Worm (Caenorhabditis elegans): ENCODE results near the gene C07G2.5.

C07G2.5 gene

ce11 chrIII:4487271-4487670, 11.6 kb downstream of the C07G2.5 start:
- TF ChIP-seq madf-2 (tag; optimal IDR thresholded peaks at IDR 0.05) = no peak
- no peak for TF ChIP-seq ceh-18 (tag; optimal IDR thresholded peaks at IDR 0.05)
- no peak for TF ChIP-seq pha-2 (tag; optimal IDR thresholded peaks at IDR 0.05)
- TF ChIP-seq ets-4 (tag; optimal IDR thresholded peaks at IDR 0.05) = no peak
- no peak for TF ChIP-seq hlh-8 (tag; optimal IDR thresholded peaks at IDR 0.05)
- no peak for TF ChIP-seq K09A11.1 (tag; optimal IDR thresholded peaks at IDR 0.05; ENCODE audit: insufficient read depth)
- no peak for TF ChIP-seq tbx-7 (tag; optimal IDR thresholded peaks at IDR 0.05)
- TF ChIP-seq T23F11.4 (GFP tag; optimal IDR thresholded peaks at IDR 0.05) = no peak
- TF ChIP-seq hlh-6 (tag; optimal IDR thresholded peaks at IDR 0.05) = no peak
- no peak for TF ChIP-seq rnt-1 (tag; optimal IDR thresholded peaks at IDR 0.05)
- no peak for TF ChIP-seq Y22D7AL.16 (tag; optimal IDR thresholded peaks at IDR 0.05)

DNA sequence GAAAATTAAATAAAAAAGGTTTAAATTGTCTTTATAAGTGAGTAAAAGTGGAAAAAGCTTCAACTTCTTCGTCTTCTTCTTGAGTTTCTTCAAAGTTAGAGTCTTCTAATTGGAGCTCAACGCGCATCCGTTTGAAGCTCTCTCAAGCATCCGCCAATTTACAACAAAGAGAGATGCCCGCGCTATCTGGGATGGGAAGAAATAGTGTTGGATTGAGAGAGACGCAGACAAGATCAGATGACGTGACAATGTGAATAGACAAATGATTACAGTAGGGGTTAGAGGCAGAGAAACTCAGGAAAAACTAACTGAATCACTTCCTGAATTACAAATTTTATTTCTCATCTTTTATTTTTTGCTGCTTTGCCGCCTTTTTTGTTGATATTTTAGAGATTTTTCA, 15.9 kb downstream of the C07G2.5 start:
- no peak for TF ChIP-seq ceh-30 (tag; optimal IDR thresholded peaks at IDR 0.05)

DNA sequence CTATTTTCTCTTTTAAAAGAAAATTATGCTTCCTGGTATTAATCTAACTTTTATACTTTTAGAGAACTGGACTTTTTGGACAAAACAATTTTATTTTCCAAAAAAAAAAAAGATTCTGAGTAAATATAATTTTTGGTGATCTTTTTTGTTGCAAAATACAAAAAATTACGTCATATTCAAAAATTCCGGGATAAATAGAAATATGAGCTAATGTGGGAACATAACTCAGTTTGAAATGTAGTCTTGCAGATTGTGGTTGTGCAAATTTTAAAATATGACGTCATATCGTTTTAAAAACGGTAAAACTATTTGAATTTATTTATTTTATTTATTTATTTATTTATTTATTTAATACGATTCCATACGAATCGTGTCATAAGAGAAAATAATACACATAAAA, 17.1 kb downstream of the C07G2.5 start:
- TF ChIP-seq ceh-6 (GFP tag; optimal IDR thresholded peaks at IDR 0.05) (no peak), Y22D7AL.16 (tag; optimal IDR thresholded peaks at IDR 0.05) (no peak), dve-1 (tag; optimal IDR thresholded peaks at IDR 0.05) (no peak), ref-2 (tag; optimal IDR thresholded peaks at IDR 0.05) (no peak), sox-4 (tag; optimal IDR thresholded peaks at IDR 0.05) (no peak), zip-5 (tag; optimal IDR thresholded peaks at IDR 0.05) (no peak), C08G9.2 (tag; optimal IDR thresholded peaks at IDR 0.05) (no peak), ceh-9 (tag; optimal IDR thresholded peaks at IDR 0.05) (no peak), ceh-24 (tag; optimal IDR thresholded peaks at IDR 0.05) (no peak), unc-55 (GFP tag; optimal IDR thresholded peaks at IDR 0.05) (no peak), syd-9 (tag; optimal IDR thresholded peaks at IDR 0.05) (no peak), eyg-1 (tag; optimal IDR thresholded peaks at IDR 0.05) (no peak), ceh-48 (tag; optimal IDR thresholded peaks at IDR 0.05) (no peak), pha-4 (tag; optimal IDR thresholded peaks at IDR 0.05) (no peak), hlh-8 (tag; optimal IDR thresholded peaks at IDR 0.05) (no peak), tbx-2 (tag; optimal IDR thresholded peaks at IDR 0.05) (no peak), madf-2 (tag; optimal IDR thresholded peaks at IDR 0.05) (no peak), fkh-10 (GFP tag; optimal IDR thresholded peaks at IDR 0.05) (no peak)

- TF ChIP-seq unc-3 (GFP tag; conservative IDR thresholded peaks at IDR 0.05) = no peak
- TF ChIP-seq unc-3 (tag; optimal IDR thresholded peaks at IDR 0.05) = no peak
- no peak for TF ChIP-seq mec-3 (tag; optimal IDR thresholded peaks at IDR 0.05; ENCODE audit: borderline replicate concordance)
- no peak for TF ChIP-seq nfya-1 (tag; optimal IDR thresholded peaks at IDR 0.05)
- no peak for TF ChIP-seq C38D4.7 (GFP tag; optimal IDR thresholded peaks at IDR 0.05)
- no peak for TF ChIP-seq ceh-24 (tag; optimal IDR thresholded peaks at IDR 0.05)
- no peak for TF ChIP-seq lim-6 (tag; optimal IDR thresholded peaks at IDR 0.05)
- TF ChIP-seq ceh-18 (tag; optimal IDR thresholded peaks at IDR 0.05) = no peak
- no peak for TF ChIP-seq pag-3 (tag; optimal IDR thresholded peaks at IDR 0.05; ENCODE audit: borderline replicate concordance)
- no peak for TF ChIP-seq hlh-30 (tag; optimal IDR thresholded peaks at IDR 0.05; ENCODE audit: insufficient read depth)
- TF ChIP-seq dve-1 (tag; optimal IDR thresholded peaks at IDR 0.05) = no peak
- TF ChIP-seq nhr-232 (tag; optimal IDR thresholded peaks at IDR 0.05) = no peak
These were observed 21.4 kb downstream of the C07G2.5 start, which contains the start of gene ins-17 for ce11 chrIII:4477472-4477871. Gene ins-17, minus strand, starts transcription at chrIII:4477572.

- TF ChIP-seq ceh-34 (tag; optimal IDR thresholded peaks at IDR 0.05) (no peak), ceh-45 (GFP tag; IDR thresholded peaks at IDR 0.05) (no peak), npax-4 (tag; optimal IDR thresholded peaks at IDR 0.05) (no peak), ttx-3 (tag; optimal IDR thresholded peaks at IDR 0.05) (no peak), ceh-31 (tag; optimal IDR thresholded peaks at IDR 0.05) (no peak), pqm-1 (tag; optimal IDR thresholded peaks at IDR 0.05) (no peak), eyg-1 (tag; optimal IDR thresholded peaks at IDR 0.05) (no peak), ceh-30 (tag; optimal IDR thresholded peaks at IDR 0.05) (no peak), hlh-13 (GFP tag; optimal IDR thresholded peaks at IDR 0.05) (no peak), elt-2 (tag; optimal IDR thresholded peaks at IDR 0.05) (no peak), sox-4 (tag; optimal IDR thresholded peaks at IDR 0.05) (no peak), ztf-16 (tag; optimal IDR thresholded peaks at IDR 0.05) (no peak), pat-9 (tag; optimal IDR thresholded peaks at IDR 0.05) (no peak), madf-2 (tag; optimal IDR thresholded peaks at IDR 0.05) (no peak)
These were observed 22.0 kb downstream of the C07G2.5 start for ce11 chrIII:4476806-4477205.

Data from whole organism, late embryonic.